Fruit fly (Drosophila melanogaster) whole organism, embryonic: ENCODE measurements around the gene HBS1.

Source experiments
- B-H1 ChIP-seq: fragments of 200-800 bp; sonication (Bioruptor generic); IDR thresholded peaks from 3 replicates; pipeline ENCODE4 v1.3.6; 2022; ENCODE audit warnings: missing biosample characterization, missing genetic modification characterization
- BEAF-32 ChIP-seq: fragments of 200-800 bp; sonication (Bioruptor generic); optimal IDR thresholded peaks from 3 replicates; lab custom pipeline; 2017; ENCODE audit warnings: missing biosample characterization, missing genetic modification characterization, mild to moderate bottlenecking, moderate library complexity, missing genetic modification reagents
- Bteb2 ChIP-seq: fragments of 200-800 bp; sonication (Bioruptor generic); optimal IDR thresholded peaks from 2 replicates; lab custom pipeline; 2016; ENCODE audit warnings: missing biosample characterization, missing genetic modification characterization
- CG1024 ChIP-seq: fragments of 200-800 bp; sonication (Bioruptor generic); IDR thresholded peaks from 2 replicates; pipeline ENCODE4 v1.3.6; 2022; ENCODE audit warnings: missing biosample characterization, missing genetic modification characterization
- CG14860 ChIP-seq: fragments of 200-800 bp; sonication (Bioruptor generic); IDR thresholded peaks from 3 replicates; pipeline ENCODE4 v1.3.6; 2022; ENCODE audit warnings: missing biosample characterization, missing genetic modification characterization; ENCODE audit not compliant: partially characterized antibody
- CG17802 ChIP-seq: fragments of 200-800 bp; sonication (Bioruptor generic); optimal IDR thresholded peaks from 2 replicates; lab custom pipeline; 2018; ENCODE audit warnings: missing biosample characterization, mild to moderate bottlenecking, missing genetic modification characterization, moderate library complexity
- CG18262 ChIP-seq: fragments of 200-800 bp; optimal IDR thresholded peaks from 3 replicates; lab custom pipeline; 2019; ENCODE audit warnings: missing biosample characterization, mild to moderate bottlenecking, missing genetic modification characterization, moderate library complexity
- CG18619 ChIP-seq: fragments of 200-800 bp; sonication (Bioruptor generic); optimal IDR thresholded peaks from 3 replicates; lab custom pipeline; 2017; ENCODE audit warnings: missing biosample characterization, mild to moderate bottlenecking, missing genetic modification characterization
- CG2199 ChIP-seq: fragments of 200-800 bp; sonication (Bioruptor generic); IDR thresholded peaks from 3 replicates; pipeline ENCODE4 v1.3.6; 2022; ENCODE audit warnings: missing biosample characterization, missing genetic modification characterization
- CG2889 ChIP-seq: fragments of 200-800 bp; sonication (Bioruptor generic); IDR thresholded peaks from 3 replicates; pipeline ENCODE4 v1.3.6; 2022; ENCODE audit warnings: missing biosample characterization, missing genetic modification characterization
- CG31441 ChIP-seq: fragments of 200-800 bp; sonication (Bioruptor generic); IDR thresholded peaks from 2 replicates; pipeline ENCODE4 v1.3.6; 2022; ENCODE audit warnings: missing biosample characterization, missing genetic modification characterization
- CG4282 ChIP-seq: fragments of 200-800 bp; sonication (Bioruptor generic); optimal IDR thresholded peaks from 2 replicates; lab custom pipeline; 2016; ENCODE audit warnings: missing biosample characterization, missing genetic modification characterization
- CG4820 ChIP-seq: fragments of 200-800 bp; sonication (Bioruptor generic); optimal IDR thresholded peaks from 3 replicates; lab custom pipeline; 2016; ENCODE audit warnings: missing biosample characterization, missing genetic modification characterization
- CG5245 ChIP-seq: fragments of 200-800 bp; sonication (Bioruptor generic); optimal IDR thresholded peaks from 3 replicates; lab custom pipeline; 2016; ENCODE audit warnings: missing biosample characterization, missing genetic modification characterization
- CG6654 ChIP-seq: fragments of 200-800 bp; sonication (Bioruptor generic); optimal IDR thresholded peaks from 2 replicates; lab custom pipeline; 2017; ENCODE audit warnings: missing biosample characterization, mild to moderate bottlenecking, missing genetic modification characterization
- CG6791 ChIP-seq: fragments of 200-800 bp; sonication (Bioruptor generic); IDR thresholded peaks from 3 replicates; pipeline ENCODE4 v1.3.6; 2022; ENCODE audit warnings: missing biosample characterization, missing genetic modification characterization; ENCODE audit not compliant: partially characterized antibody
- CG7271 ChIP-seq: fragments of 200-800 bp; sonication (Bioruptor generic); optimal IDR thresholded peaks from 2 replicates; lab custom pipeline; 2018; ENCODE audit warnings: missing biosample characterization, mild to moderate bottlenecking, missing genetic modification characterization, moderate library complexity
- CG7786 ChIP-seq: fragments of 200-800 bp; sonication (Bioruptor generic); optimal IDR thresholded peaks from 2 replicates; lab custom pipeline; 2016; ENCODE audit warnings: missing biosample characterization, missing genetic modification characterization
- CG8765 ChIP-seq: fragments of 200-800 bp; sonication (Bioruptor generic); IDR thresholded peaks from 2 replicates; pipeline ENCODE4 v1.3.6; 2022; ENCODE audit warnings: missing biosample characterization, missing genetic modification characterization
- Dref ChIP-seq: fragments of 200-800 bp; sonication (Bioruptor generic); IDR thresholded peaks from 2 replicates; pipeline ENCODE4 v1.3.6; 2022; ENCODE audit warnings: missing biosample characterization, missing genetic modification characterization
- Drgx ChIP-seq: fragments of 200-800 bp; sonication (Bioruptor generic); IDR thresholded peaks from 2 replicates; pipeline ENCODE4 v1.3.6; 2022; ENCODE audit warnings: missing biosample characterization, missing genetic modification characterization
- Ets65A ChIP-seq: fragments of 200-800 bp; sonication (Bioruptor generic); peaks from one replicate; lab custom pipeline; 2016; ENCODE audit warnings: missing biosample characterization, missing genetic modification characterization
- H2.0 ChIP-seq: fragments of 200-800 bp; sonication (Bioruptor generic); IDR thresholded peaks from 2 replicates; pipeline ENCODE4 v1.3.6; 2022; ENCODE audit warnings: missing biosample characterization, missing genetic modification characterization
- Hr78 ChIP-seq, 2 experiments: fragments of 200-800 bp in 1 of 2; fragments of >200 bp in 1 of 2; sonication (Bioruptor generic) in 1 of 2; optimal IDR thresholded peaks; 2 replicates each; lab custom pipeline; 2017 to 2019; ENCODE audit warnings: missing biosample characterization in 2 of 2, missing genetic modification characterization in 2 of 2, mild to moderate bottlenecking in 1 of 2, moderate library complexity in 1 of 2
- Kr ChIP-seq: fragments of 200-800 bp; sonication (Bioruptor generic); optimal IDR thresholded peaks from 2 replicates; lab custom pipeline; 2017; ENCODE audit warnings: missing biosample characterization, mild to moderate bottlenecking, missing genetic modification characterization
- Neu2 ChIP-seq: fragments of 200-800 bp; sonication (Bioruptor generic); optimal IDR thresholded peaks from 3 replicates; lab custom pipeline; 2016; ENCODE audit warnings: missing biosample characterization, missing genetic modification characterization, borderline replicate concordance
- Optix ChIP-seq: fragments of 200-800 bp; sonication (Bioruptor generic); IDR thresholded peaks from 3 replicates; pipeline ENCODE4 v1.3.6; 2022; ENCODE audit warnings: missing biosample characterization, missing genetic modification characterization
- Xrp1 ChIP-seq: fragments of 200-800 bp; sonication (Bioruptor generic); IDR thresholded peaks from 2 replicates; pipeline ENCODE4 v1.3.6; 2022; ENCODE audit warnings: missing biosample characterization, missing genetic modification characterization
- ap ChIP-seq: fragments of 200-800 bp; sonication (Bioruptor generic); IDR thresholded peaks from 2 replicates; pipeline ENCODE4 v1.3.6; 2022; ENCODE audit warnings: missing biosample characterization, missing genetic modification characterization
- ara ChIP-seq: fragments of 200-800 bp; sonication (Bioruptor generic); IDR thresholded peaks from 2 replicates; pipeline ENCODE4 v1.3.6; 2022; ENCODE audit warnings: missing biosample characterization, missing genetic modification characterization
- cad ChIP-seq: fragments of >200 bp; optimal IDR thresholded peaks from 2 replicates; lab custom pipeline; 2017; ENCODE audit warnings: missing biosample characterization, missing genetic modification characterization
- crc ChIP-seq: fragments of 200-800 bp; sonication (Bioruptor generic); optimal IDR thresholded peaks from 2 replicates; lab custom pipeline; 2016; ENCODE audit warnings: missing biosample characterization, missing genetic modification characterization
- fd102C ChIP-seq: fragments of 200-800 bp; sonication (Bioruptor generic); optimal IDR thresholded peaks from 2 replicates; lab custom pipeline; 2018; ENCODE audit warnings: missing biosample characterization, mild to moderate bottlenecking, missing genetic modification characterization, moderate library complexity
- fd3F ChIP-seq: fragments of 200-800 bp; sonication (Bioruptor generic); optimal IDR thresholded peaks from 2 replicates; lab custom pipeline; 2018; ENCODE audit warnings: missing biosample characterization, mild to moderate bottlenecking, missing genetic modification characterization, moderate library complexity
- gce ChIP-seq: fragments of 200-800 bp; sonication (Bioruptor generic); IDR thresholded peaks from 3 replicates; pipeline ENCODE4 v1.3.6; 2022; ENCODE audit warnings: missing biosample characterization, missing genetic modification characterization
- jigr1 ChIP-seq: fragments of 200-800 bp; sonication (Bioruptor generic); IDR thresholded peaks from 3 replicates; pipeline ENCODE4 v1.3.6; 2022; ENCODE audit warnings: missing biosample characterization, missing genetic modification characterization
- lilli ChIP-seq: fragments of 200-800 bp; sonication (Bioruptor generic); optimal IDR thresholded peaks from 3 replicates; lab custom pipeline; 2016; ENCODE audit warnings: missing biosample characterization, missing genetic modification characterization
- lov ChIP-seq, 2 experiments: fragments of 200-800 bp in 1 of 2; fragments of >200 bp in 1 of 2; sonication (Bioruptor generic) in 1 of 2; IDR thresholded peaks in 1 of 2; optimal IDR thresholded peaks in 1 of 2; 2 replicates in 1 of 2; 3 replicates in 1 of 2; pipeline versions ENCODE4 v1.3.6 to Lab custom; 2017 to 2022; ENCODE audit warnings: missing biosample characterization in 1 of 2, missing genetic modification characterization in 1 of 2
- nerfin-2 ChIP-seq: fragments of 200-800 bp; sonication (Bioruptor generic); IDR thresholded peaks from 2 replicates; pipeline ENCODE4 v1.3.6; 2022; ENCODE audit warnings: missing biosample characterization, missing genetic modification characterization; ENCODE audit not compliant: partially characterized antibody
- oc ChIP-seq: fragments of 200-800 bp; sonication (Bioruptor generic); optimal IDR thresholded peaks from 2 replicates; lab custom pipeline; 2018; ENCODE audit warnings: missing biosample characterization, mild to moderate bottlenecking, missing genetic modification characterization, moderate library complexity
- onecut ChIP-seq: fragments of 200-800 bp; sonication (Bioruptor generic); IDR thresholded peaks from 2 replicates; pipeline ENCODE4 v1.3.6; 2022; ENCODE audit warnings: missing biosample characterization, missing genetic modification characterization
- pb ChIP-seq: fragments of 200-800 bp; sonication (Bioruptor generic); optimal IDR thresholded peaks from 3 replicates; lab custom pipeline; 2016; ENCODE audit warnings: missing biosample characterization, missing genetic modification characterization
- tgo ChIP-seq: fragments of 200-800 bp; sonication (Bioruptor generic); IDR thresholded peaks from 3 replicates; pipeline ENCODE4 v1.3.6; 2022; ENCODE audit warnings: missing biosample characterization, missing genetic modification characterization
- toy ChIP-seq: fragments of 200-800 bp; sonication (Bioruptor generic); IDR thresholded peaks from 2 replicates; pipeline ENCODE4 v1.3.6; 2022; ENCODE audit warnings: missing biosample characterization, missing genetic modification characterization
- trh ChIP-seq: fragments of 200-800 bp; sonication (Bioruptor generic); optimal IDR thresholded peaks from 2 replicates; lab custom pipeline; 2016; ENCODE audit warnings: missing biosample characterization, missing genetic modification characterization
- twi ChIP-seq: fragments of 200-800 bp; optimal IDR thresholded peaks from 2 replicates; lab custom pipeline; 2019; ENCODE audit warnings: missing biosample characterization, mild to moderate bottlenecking, missing genetic modification characterization, moderate library complexity
- wdn ChIP-seq: fragments of 200-800 bp; sonication (Bioruptor generic); IDR thresholded peaks from 2 replicates; pipeline ENCODE4 v1.3.6; 2022; ENCODE audit warnings: missing biosample characterization, missing genetic modification characterization
- zfh1 ChIP-seq: fragments of 200-800 bp; sonication (Bioruptor generic); IDR thresholded peaks from 3 replicates; pipeline ENCODE4 v1.3.6; 2022; ENCODE audit warnings: missing biosample characterization, missing genetic modification characterization

Gene HBS1

dm6 chr3L:1856467-1857350 is 8.3 kb downstream of the HBS1 start, which contains the start of gene CG12024 (continued):
- no peak for TF ChIP-seq CG7271 (tag; lab: Kevin White, UChicago)
- no peak for TF ChIP-seq CG5245 (GFP tag; lab: Kevin White, UChicago)
- TF ChIP-seq B-H1 (GFP tag; lab: Robert Waterston, UW) = no peak; the same call in 2 of the 3 replicates
- TF ChIP-seq Drgx (GFP tag; lab: Robert Waterston, UW) = peak; percentile 31; the same call in 1 of the 2 replicates
- peak; percentile 47; the same call in 2 of the 3 replicates for TF ChIP-seq CG2889
- TF ChIP-seq Kr (GFP tag; lab: Kevin White, UChicago) = no peak
- peak; percentile 97 for TF ChIP-seq Ets65A (GFP tag; lab: Kevin White, UChicago)
- peak; percentile 4; the same call in 1 of the 2 replicates for TF ChIP-seq Dref (GFP tag; lab: Robert Waterston, UW)
- TF ChIP-seq tgo (GFP tag; lab: Robert Waterston, UW) = peak; percentile 56; the same call in 2 of the 3 replicates
- TF ChIP-seq crc = peak; percentile 25
- peak; percentile 86 for TF ChIP-seq lilli (GFP tag; lab: Kevin White, UChicago)
- no peak for TF ChIP-seq CG6654 (GFP tag; lab: Kevin White, UChicago)
- TF ChIP-seq ap (GFP tag; lab: Robert Waterston, UW) = peak; percentile 21; the same call in 1 of the 2 replicates
- no peak for TF ChIP-seq CG2199 (GFP tag; lab: Robert Waterston, UW)
- peak; percentile 92 for TF ChIP-seq CG17802 (tag; lab: Kevin White, UChicago)
- TF ChIP-seq wdn (GFP tag; lab: Robert Waterston, UW) = 0 out of 2 replicates have a peak, but pooled peaks have one; percentile 33
- TF ChIP-seq cad (GFP tag; lab: Kevin White, UChicago) = no peak
- TF ChIP-seq CG18619 = peak; percentile 69
- TF ChIP-seq gce (GFP tag; lab: Robert Waterston, UW) = no peak
- TF ChIP-seq Neu2 (GFP tag; lab: Kevin White, UChicago) = no peak
- no peak for TF ChIP-seq Hr78 (GFP tag; optimal IDR thresholded peaks at IDR 0.05; lab: Kevin White, UChicago)
- TF ChIP-seq H2.0 = peak; percentile 55; the same call in 1 of the 2 replicates
- TF ChIP-seq CG4820 (GFP tag; lab: Kevin White, UChicago) = peak; percentile 50
- no peak for TF ChIP-seq Optix (GFP tag; lab: Robert Waterston, UW)
- no peak for TF ChIP-seq CG6791 (GFP tag; lab: Robert Waterston, UW)
- no peak for TF ChIP-seq jigr1 (GFP tag; lab: Robert Waterston, UW)
- no peak for TF ChIP-seq trh (GFP tag; lab: Kevin White, UChicago)
- TF ChIP-seq CG8765 (GFP tag; lab: Robert Waterston, UW) = no peak; the same call in 1 of the 2 replicates
- no peak for TF ChIP-seq oc (tag; lab: Kevin White, UChicago)
- TF ChIP-seq lov (optimal IDR thresholded peaks at IDR 0.05; lab: Kevin White, UChicago) = no peak
- no peak for TF ChIP-seq lov (GFP tag; IDR thresholded peaks at IDR 0.05; lab: Robert Waterston, UW)
- TF ChIP-seq toy (GFP tag; lab: Robert Waterston, UW) = no peak
- TF ChIP-seq Bteb2 (GFP tag; lab: Kevin White, UChicago) = peak; percentile 65
- TF ChIP-seq twi (tag; lab: Kevin White, UChicago) = no peak
- peak; percentile 67 for TF ChIP-seq CG4282 (GFP tag; lab: Kevin White, UChicago)
- TF ChIP-seq Xrp1 (GFP tag; lab: Robert Waterston, UW) = no peak; the same call in 1 of the 2 replicates
- no peak for TF ChIP-seq pb (GFP tag; lab: Kevin White, UChicago)
- TF ChIP-seq onecut (GFP tag; lab: Robert Waterston, UW) = peak; percentile 53
- peak; percentile 70 for TF ChIP-seq CG31441 (GFP tag; lab: Robert Waterston, UW)
- no peak for TF ChIP-seq nerfin-2
- no peak for TF ChIP-seq fd102C
- TF ChIP-seq zfh1 (GFP tag; lab: Robert Waterston, UW) = peak; percentile 39; the same call in 1 of the 3 replicates
- peak; percentile 62 for TF ChIP-seq BEAF-32 (GFP tag; lab: Kevin White, UChicago)
- no peak for TF ChIP-seq ara (GFP tag; lab: Robert Waterston, UW)
- peak; percentile 44 for TF ChIP-seq CG1024 (GFP tag; lab: Robert Waterston, UW)
- TF ChIP-seq CG7786 = peak; percentile 80
- peak; percentile 75 for TF ChIP-seq fd3F (GFP tag; lab: Kevin White, UChicago)
- no peak for TF ChIP-seq CG14860 (GFP tag; lab: Robert Waterston, UW)
- peak; percentile 63 for TF ChIP-seq CG18262 (tag; lab: Kevin White, UChicago)
